Worm (Caenorhabditis elegans) whole organism, midembryonic: ENCODE measurements around the gene daf-42.

Source experiments
- klf-2 ChIP-seq: fragments of 200-800 bp; sonication (Bioruptor generic); conservative IDR thresholded peaks from 2 replicates; pipeline ENCODE4 v1.3.6; 2022; ENCODE audit warnings: missing genetic modification reagents, missing genetic modification characterization, missing compliant biosample characterization
- ztf-23 ChIP-seq: fragments of 200-800 bp; sonication (Bioruptor generic); IDR thresholded peaks from 2 replicates; pipeline ENCODE4 v1.3.6; 2022; ENCODE audit warnings: missing genetic modification reagents, missing genetic modification characterization, missing compliant biosample characterization

- no peak for TF ChIP-seq klf-2 (GFP tag; lab: Robert Waterston, UW)
- no peak for TF ChIP-seq ztf-23
These were observed 40.3 kb upstream of the daf-42 start for ce11 chrIV:7386835-7387551.
